Worm (Caenorhabditis elegans): ENCODE results near the gene F01D5.8.

ce11 chrII:14052204-14052603 is 41.7 kb downstream of the F01D5.8 start, which contains the start of gene daf-5:
- no peak for TF ChIP-seq egl-27 (tag; optimal IDR thresholded peaks at IDR 0.05)
- TF ChIP-seq nhr-28 (tag; optimal IDR thresholded peaks at IDR 0.05): no peak
- no peak for TF ChIP-seq nhr-76 (tag; optimal IDR thresholded peaks at IDR 0.05)
- TF ChIP-seq elt-2 (tag; optimal IDR thresholded peaks at IDR 0.05): no peak
- TF ChIP-seq pha-4 (tag; optimal IDR thresholded peaks at IDR 0.05): no peak
- no peak for TF ChIP-seq lin-15B (tag; optimal IDR thresholded peaks at IDR 0.05)
- no peak for TF ChIP-seq ceh-82 (tag; optimal IDR thresholded peaks at IDR 0.05)
- no peak for TF ChIP-seq sea-2 (GFP tag; optimal IDR thresholded peaks at IDR 0.05)
- no peak for TF ChIP-seq pqm-1 (tag; optimal IDR thresholded peaks at IDR 0.05)
- TF ChIP-seq nhr-12 (tag; optimal IDR thresholded peaks at IDR 0.05): no peak
- no peak for TF ChIP-seq unc-62 (GFP tag; optimal IDR thresholded peaks at IDR 0.05)
